Fruit fly (Drosophila melanogaster) whole organism, embryonic: ENCODE results near the gene Cul6.
A peak's percentile ranks its signal among the peaks of the same experiment; 100 is the strongest.

Experiments used
- Awh ChIP-seq: fragments of 200-800 bp; sonication (Bioruptor generic); IDR thresholded peaks from 2 replicates; pipeline ENCODE4, ENCODE4 v1.3.6; 2022; ENCODE audit warnings: missing biosample characterization, missing genetic modification characterization
- BtbVII ChIP-seq: fragments of 200-800 bp; sonication (Bioruptor generic); optimal IDR thresholded peaks from 3 replicates; lab custom pipeline; 2017; ENCODE audit warnings: missing biosample characterization, mild to moderate bottlenecking, missing genetic modification characterization
- CG1024 ChIP-seq: fragments of 200-800 bp; sonication (Bioruptor generic); IDR thresholded peaks from 2 replicates; pipeline ENCODE4 v1.3.6; 2022; ENCODE audit warnings: missing biosample characterization, missing genetic modification characterization
- CG10267 ChIP-seq: fragments of 200-800 bp; sonication (Bioruptor generic); optimal IDR thresholded peaks from 2 replicates; lab custom pipeline; 2018; ENCODE audit warnings: missing biosample characterization, mild to moderate bottlenecking, missing genetic modification characterization, moderate library complexity
- CG10366 ChIP-seq: fragments of 200-800 bp; sonication (Bioruptor generic); IDR thresholded peaks from 2 replicates; pipeline ENCODE4 v1.3.6; 2022; ENCODE audit warnings: missing biosample characterization, missing genetic modification characterization
- CG10654 ChIP-seq: fragments of 200-800 bp; sonication (Bioruptor generic); optimal IDR thresholded peaks from 2 replicates; lab custom pipeline; 2016; ENCODE audit warnings: missing biosample characterization, missing genetic modification characterization
- CG10959 ChIP-seq: fragments of 200-800 bp; sonication (Bioruptor generic); IDR thresholded peaks from 2 replicates; pipeline ENCODE4 v1.3.6; 2022; ENCODE audit warnings: missing biosample characterization, missing genetic modification characterization
- CG11504 ChIP-seq: fragments of 200-800 bp; sonication (Bioruptor generic); optimal IDR thresholded peaks from 3 replicates; lab custom pipeline; 2019; ENCODE audit warnings: missing biosample characterization, mild to moderate bottlenecking, missing genetic modification characterization, moderate library complexity
- CG11695 ChIP-seq: fragments of 200-800 bp; sonication (Bioruptor generic); IDR thresholded peaks from 3 replicates; pipeline ENCODE4 v1.3.6; 2022; ENCODE audit warnings: missing biosample characterization, missing genetic modification characterization
- CG12104 ChIP-seq: fragments of 200-800 bp; sonication (Bioruptor generic); optimal IDR thresholded peaks from 3 replicates; lab custom pipeline; 2016; ENCODE audit warnings: missing biosample characterization, missing genetic modification characterization
- CG12659 ChIP-seq: fragments of 200-800 bp; sonication (Bioruptor generic); optimal IDR thresholded peaks from 3 replicates; lab custom pipeline; 2017; ENCODE audit warnings: mild to moderate bottlenecking, missing biosample characterization, missing genetic modification reagents, missing genetic modification characterization
- CG13287 ChIP-seq: fragments of 200-800 bp; sonication (Bioruptor generic); IDR thresholded peaks from 2 replicates; pipeline ENCODE4 v1.3.6; 2022; ENCODE audit warnings: missing biosample characterization, missing genetic modification characterization; ENCODE audit not compliant: partially characterized antibody
- CG13424 ChIP-seq: fragments of 200-800 bp; sonication (Bioruptor generic); optimal IDR thresholded peaks from 2 replicates; lab custom pipeline; 2019; ENCODE audit warnings: missing biosample characterization, mild to moderate bottlenecking, missing genetic modification characterization, moderate library complexity
- CG14965 ChIP-seq: fragments of 200-800 bp; sonication (Bioruptor generic); optimal IDR thresholded peaks from 2 replicates; lab custom pipeline; 2016; ENCODE audit warnings: missing biosample characterization, missing genetic modification characterization, borderline replicate concordance
- CG15696 ChIP-seq: fragments of 200-800 bp; sonication (Bioruptor generic); optimal IDR thresholded peaks from 2 replicates; lab custom pipeline; 2019; ENCODE audit warnings: missing biosample characterization, mild to moderate bottlenecking, missing genetic modification characterization, moderate library complexity
- CG1603 ChIP-seq: fragments of 200-800 bp; sonication (Bioruptor generic); optimal IDR thresholded peaks from 2 replicates; lab custom pipeline; 2019; ENCODE audit warnings: missing biosample characterization, mild to moderate bottlenecking, missing genetic modification characterization, moderate library complexity
- CG1792 ChIP-seq: fragments of 200-800 bp; sonication (Bioruptor generic); optimal IDR thresholded peaks from 2 replicates; lab custom pipeline; 2016; ENCODE audit warnings: missing biosample characterization, missing genetic modification characterization
- CG2678 ChIP-seq: fragments of 200-800 bp; sonication (Bioruptor generic); optimal IDR thresholded peaks from 3 replicates; lab custom pipeline; 2019; ENCODE audit warnings: missing biosample characterization, mild to moderate bottlenecking, missing genetic modification characterization, moderate library complexity
- CG30020 ChIP-seq: fragments of 200-800 bp; optimal IDR thresholded peaks from 2 replicates; lab custom pipeline; 2019; ENCODE audit warnings: missing biosample characterization, mild to moderate bottlenecking, missing genetic modification characterization, moderate library complexity
- CG31365 ChIP-seq: fragments of 200-800 bp; sonication (Bioruptor generic); optimal IDR thresholded peaks from 2 replicates; lab custom pipeline; 2018; ENCODE audit warnings: missing biosample characterization, mild to moderate bottlenecking, missing genetic modification characterization
- CG33557 ChIP-seq: fragments of 200-800 bp; sonication (Bioruptor generic); optimal IDR thresholded peaks from 2 replicates; lab custom pipeline; 2019; ENCODE audit warnings: missing biosample characterization, mild to moderate bottlenecking, missing genetic modification characterization, moderate library complexity
- CG4360 ChIP-seq: fragments of 200-800 bp; sonication (Bioruptor generic); IDR thresholded peaks from 2 replicates; pipeline ENCODE4 v1.3.6; 2022; ENCODE audit warnings: missing biosample characterization, missing genetic modification characterization
- CG4424 ChIP-seq: fragments of 200-800 bp; sonication (Bioruptor generic); optimal IDR thresholded peaks from 3 replicates; lab custom pipeline; 2016; ENCODE audit warnings: missing biosample characterization, missing genetic modification characterization
- CG4707 ChIP-seq: fragments of 200-800 bp; sonication (Bioruptor generic); optimal IDR thresholded peaks from 2 replicates; lab custom pipeline; 2018; ENCODE audit warnings: missing biosample characterization, mild to moderate bottlenecking, missing genetic modification characterization, moderate library complexity
- CG8290 ChIP-seq, 3 experiments: fragments of 200-800 bp; sonication (Bioruptor generic); optimal IDR thresholded peaks; 2 replicates each; lab custom pipeline; 2016 to 2019; ENCODE audit warnings: missing biosample characterization in 3 of 3, missing genetic modification characterization in 3 of 3, mild to moderate bottlenecking in 2 of 3, moderate library complexity in 1 of 3
- D19B ChIP-seq: fragments of 200-800 bp; sonication (Bioruptor generic); optimal IDR thresholded peaks from 2 replicates; lab custom pipeline; 2017; ENCODE audit warnings: missing biosample characterization, mild to moderate bottlenecking, missing genetic modification characterization
- Deaf1 ChIP-seq: fragments of 200-800 bp; optimal IDR thresholded peaks from 3 replicates; lab custom pipeline; 2019; ENCODE audit warnings: missing biosample characterization, mild to moderate bottlenecking, missing genetic modification characterization, moderate library complexity
- E2f1 ChIP-seq: fragments of 200-800 bp; sonication (Bioruptor generic); IDR thresholded peaks from 2 replicates; pipeline ENCODE4 v1.3.6; 2022; ENCODE audit warnings: missing biosample characterization, missing genetic modification characterization
- HHEX ChIP-seq: fragments of 200-800 bp; sonication (Bioruptor generic); optimal IDR thresholded peaks from 3 replicates; lab custom pipeline; 2017; ENCODE audit warnings: missing biosample characterization, mild to moderate bottlenecking, missing genetic modification characterization, missing genetic modification reagents
- Hr3 ChIP-seq: fragments of 200-800 bp; sonication (Bioruptor generic); optimal IDR thresholded peaks from 3 replicates; lab custom pipeline; 2016; ENCODE audit warnings: missing biosample characterization, missing genetic modification characterization
- Rx ChIP-seq: fragments of 200-800 bp; sonication (Bioruptor generic); IDR thresholded peaks from 2 replicates; pipeline ENCODE4 v1.3.6; 2022; ENCODE audit warnings: missing biosample characterization, missing genetic modification characterization
- Sox102F ChIP-seq: fragments of 200-800 bp; sonication (Bioruptor generic); optimal IDR thresholded peaks from 2 replicates; lab custom pipeline; 2018; ENCODE audit warnings: missing biosample characterization, mild to moderate bottlenecking, missing genetic modification characterization, moderate library complexity
- chm ChIP-seq: fragments of 200-800 bp; sonication (Bioruptor generic); IDR thresholded peaks from 2 replicates; pipeline ENCODE4 v1.3.6; 2022; ENCODE audit warnings: missing biosample characterization, missing genetic modification characterization
- dm ChIP-seq: fragments of 200-800 bp; sonication (Bioruptor generic); optimal IDR thresholded peaks from 3 replicates; lab custom pipeline; 2016; ENCODE audit warnings: missing biosample characterization, missing genetic modification characterization
- fd64A ChIP-seq: fragments of 200-800 bp; sonication (Bioruptor generic); optimal IDR thresholded peaks from 3 replicates; lab custom pipeline; 2018; ENCODE audit warnings: missing biosample characterization, mild to moderate bottlenecking, missing genetic modification characterization
- gce ChIP-seq: fragments of 200-800 bp; sonication (Bioruptor generic); IDR thresholded peaks from 3 replicates; pipeline ENCODE4 v1.3.6; 2022; ENCODE audit warnings: missing biosample characterization, missing genetic modification characterization
- grau ChIP-seq: fragments of 200-800 bp; optimal IDR thresholded peaks from 3 replicates; lab custom pipeline; 2019; ENCODE audit warnings: missing biosample characterization, mild to moderate bottlenecking, missing genetic modification characterization, moderate library complexity
- her ChIP-seq: fragments of 200-800 bp; sonication (Bioruptor generic); optimal IDR thresholded peaks from 2 replicates; lab custom pipeline; 2016; ENCODE audit warnings: missing biosample characterization, missing genetic modification characterization
- ind ChIP-seq: fragments of 200-800 bp; sonication (Bioruptor generic); optimal IDR thresholded peaks from 3 replicates; lab custom pipeline; 2016; ENCODE audit warnings: missing biosample characterization, missing genetic modification characterization
- kni ChIP-seq: fragments of 200-800 bp; sonication (Bioruptor generic); optimal IDR thresholded peaks from 3 replicates; lab custom pipeline; 2017; ENCODE audit warnings: mild to moderate bottlenecking, missing biosample characterization, missing genetic modification reagents, missing genetic modification characterization
- knrl ChIP-seq: fragments of 200-800 bp; sonication (Bioruptor generic); IDR thresholded peaks from 3 replicates; pipeline ENCODE4 v1.3.6; 2022; ENCODE audit warnings: missing biosample characterization, missing genetic modification characterization; ENCODE audit not compliant: partially characterized antibody
- mam ChIP-seq: fragments of 200-800 bp; sonication (Bioruptor generic); optimal IDR thresholded peaks from 3 replicates; lab custom pipeline; 2016; ENCODE audit warnings: missing biosample characterization, missing genetic modification characterization
- oc ChIP-seq: fragments of 200-800 bp; sonication (Bioruptor generic); optimal IDR thresholded peaks from 2 replicates; lab custom pipeline; 2018; ENCODE audit warnings: missing biosample characterization, mild to moderate bottlenecking, missing genetic modification characterization, moderate library complexity
- otp ChIP-seq: fragments of 200-800 bp; sonication (Bioruptor generic); IDR thresholded peaks from 3 replicates; pipeline ENCODE4, ENCODE4 v1.3.6; 2022; ENCODE audit warnings: missing biosample characterization, missing genetic modification characterization
- peb ChIP-seq: fragments of 200-800 bp; sonication (Bioruptor generic); IDR thresholded peaks from 2 replicates; pipeline ENCODE4 v1.3.6; 2022; ENCODE audit warnings: missing biosample characterization, missing genetic modification characterization
- sd ChIP-seq: fragments of 200-800 bp; sonication (Bioruptor generic); optimal IDR thresholded peaks from 3 replicates; lab custom pipeline; 2018; ENCODE audit warnings: missing biosample characterization, mild to moderate bottlenecking, missing genetic modification characterization, moderate library complexity
- tio ChIP-seq: fragments of 200-800 bp; sonication (Bioruptor generic); optimal IDR thresholded peaks from 2 replicates; lab custom pipeline; 2017; ENCODE audit warnings: missing biosample characterization, missing genetic modification characterization, inconsistent platforms
- vvl ChIP-seq: fragments of 200-800 bp; sonication (Bioruptor generic); IDR thresholded peaks from 2 replicates; pipeline ENCODE4 v1.3.6; 2022; ENCODE audit warnings: missing biosample characterization, missing genetic modification characterization

Cul6 gene

dm6 chr3L:13032085-13032914 lies 20.8 kb upstream of the Cul6 start (continued):
- TF ChIP-seq CG11504 (tag; lab: Kevin White, UChicago) (peak; percentile 39), CG11695 (GFP tag; lab: Robert Waterston, UW) (no peak), gce (GFP tag; lab: Robert Waterston, UW) (peak; percentile 61; the same call in 1 of the 3 replicates), CG8290 (GFP tag; optimal IDR thresholded peaks at IDR 0.05; lab: Kevin White, UChicago) (no peak), CG8290 (tag; optimal IDR thresholded peaks at IDR 0.05; lab: Kevin White, UChicago) (peak in 1 of 2 experiments; percentile 61), kni (peak; percentile 93), CG15696 (tag; lab: Kevin White, UChicago) (peak; percentile 28), CG10654 (GFP tag; lab: Kevin White, UChicago) (no peak), CG4707 (GFP tag; lab: Kevin White, UChicago) (peak; percentile 59), mam (GFP tag; lab: Kevin White, UChicago) (no peak), otp (GFP tag; lab: Robert Waterston, UW) (no peak), grau (tag; lab: Kevin White, UChicago) (peak; percentile 40), CG4360 (GFP tag; lab: Robert Waterston, UW) (peak; percentile 84), BtbVII (GFP tag; lab: Kevin White, UChicago) (no peak), her (GFP tag; lab: Kevin White, UChicago) (no peak), vvl (GFP tag; lab: Robert Waterston, UW) (peak; percentile 44; the same call in 1 of the 2 replicates), sd (peak; percentile 22), E2f1 (GFP tag; lab: Robert Waterston, UW) (no peak), CG1603 (tag; lab: Kevin White, UChicago) (peak; percentile 51), chm (GFP tag; lab: Robert Waterston, UW) (peak; percentile 45; the same call in 1 of the 2 replicates), Deaf1 (no peak), Rx (GFP tag; lab: Robert Waterston, UW) (no peak), knrl (GFP tag; lab: Robert Waterston, UW) (peak; percentile 29; the same call in 1 of the 3 replicates), dm (GFP tag; lab: Kevin White, UChicago) (peak; percentile 13), CG13424 (peak; percentile 10), CG4424 (GFP tag; lab: Kevin White, UChicago) (peak; percentile 22), CG31365 (tag; lab: Kevin White, UChicago) (no peak), peb (GFP tag; lab: Robert Waterston, UW) (no peak), CG12104 (GFP tag; lab: Kevin White, UChicago) (no peak), CG10267 (tag; lab: Kevin White, UChicago) (peak; percentile 37), CG2678 (tag; lab: Kevin White, UChicago) (peak; percentile 42), CG14965 (GFP tag; lab: Kevin White, UChicago) (no peak), CG13287 (GFP tag; lab: Robert Waterston, UW) (peak; percentile 41; the same call in 1 of the 2 replicates), oc (peak; percentile 80), CG1024 (GFP tag; lab: Robert Waterston, UW) (0 out of 2 replicates have a peak, but pooled peaks have one; percentile 5), tio (peak; percentile 9), fd64A (GFP tag; lab: Kevin White, UChicago) (peak; percentile 67), HHEX (GFP tag; lab: Kevin White, UChicago) (no peak), CG10366 (GFP tag; lab: Robert Waterston, UW) (no peak), Hr3 (peak; percentile 16), D19B (GFP tag; lab: Kevin White, UChicago) (no peak), CG1792 (no peak), CG12659 (GFP tag; lab: Kevin White, UChicago) (peak; percentile 29), CG10959 (GFP tag; lab: Robert Waterston, UW) (no peak), Sox102F (GFP tag; lab: Kevin White, UChicago) (no peak), ind (GFP tag; lab: Kevin White, UChicago) (peak; percentile 6), CG30020 (tag; lab: Kevin White, UChicago) (no peak), Awh (GFP tag; lab: Robert Waterston, UW) (no peak), CG33557 (GFP tag; lab: Kevin White, UChicago) (peak; percentile 5)
